Fruit fly (Drosophila melanogaster) whole organism, embryonic: Measurements from ENCODE around the gene CG7530.

ENCODE experiments used
- Ada2b ChIP-seq: fragments of 200-800 bp; sonication (Bioruptor generic); IDR thresholded peaks from 2 replicates; pipeline ENCODE4 v1.3.6; 2022; ENCODE audit warnings: missing biosample characterization, missing genetic modification characterization
- Awh ChIP-seq: fragments of 200-800 bp; sonication (Bioruptor generic); IDR thresholded peaks from 2 replicates; pipeline ENCODE4, ENCODE4 v1.3.6; 2022; ENCODE audit warnings: missing biosample characterization, missing genetic modification characterization
- CG10366 ChIP-seq: fragments of 200-800 bp; sonication (Bioruptor generic); IDR thresholded peaks from 2 replicates; pipeline ENCODE4 v1.3.6; 2022; ENCODE audit warnings: missing biosample characterization, missing genetic modification characterization
- CG12236 ChIP-seq: fragments of 200-800 bp; sonication (Bioruptor generic); optimal IDR thresholded peaks from 2 replicates; lab custom pipeline; 2016; ENCODE audit warnings: missing biosample characterization, missing genetic modification characterization
- CG13296 ChIP-seq: fragments of 200-800 bp; sonication (Bioruptor generic); optimal IDR thresholded peaks from 3 replicates; lab custom pipeline; 2018; ENCODE audit warnings: missing biosample characterization, mild to moderate bottlenecking, missing genetic modification characterization
- CG14667 ChIP-seq: fragments of 200-800 bp; sonication (Bioruptor generic); IDR thresholded peaks from 2 replicates; pipeline ENCODE4 v1.3.6; 2022; ENCODE audit warnings: missing biosample characterization, missing genetic modification characterization
- CG14965 ChIP-seq: fragments of 200-800 bp; sonication (Bioruptor generic); optimal IDR thresholded peaks from 2 replicates; lab custom pipeline; 2016; ENCODE audit warnings: missing biosample characterization, missing genetic modification characterization, borderline replicate concordance
- CG15011 ChIP-seq: fragments of 200-800 bp; sonication (Bioruptor generic); optimal IDR thresholded peaks from 3 replicates; lab custom pipeline; 2018; ENCODE audit warnings: missing biosample characterization, mild to moderate bottlenecking, missing genetic modification characterization
- CG1529 ChIP-seq: fragments of 200-800 bp; sonication (Bioruptor generic); optimal IDR thresholded peaks from 3 replicates; lab custom pipeline; 2018; ENCODE audit warnings: missing biosample characterization, missing genetic modification characterization
- CG15601 ChIP-seq: fragments of 200-800 bp; sonication (Bioruptor generic); optimal IDR thresholded peaks from 3 replicates; lab custom pipeline; 2019; ENCODE audit warnings: missing biosample characterization, mild to moderate bottlenecking, missing genetic modification characterization, moderate library complexity
- CG1602 ChIP-seq: fragments of 200-800 bp; sonication (Bioruptor generic); optimal IDR thresholded peaks from 3 replicates; lab custom pipeline; 2016; ENCODE audit warnings: missing biosample characterization, missing genetic modification characterization
- CG16779 ChIP-seq: fragments of 200-800 bp; sonication (Bioruptor generic); IDR thresholded peaks from 2 replicates; pipeline ENCODE4 v1.3.6; 2022; ENCODE audit warnings: missing biosample characterization, missing genetic modification characterization
- CG17612 ChIP-seq: fragments of 200-800 bp; sonication (Bioruptor generic); IDR thresholded peaks from 2 replicates; pipeline ENCODE4 v1.3.6; 2022; ENCODE audit warnings: missing biosample characterization, missing genetic modification characterization
- CG2120 ChIP-seq: fragments of 200-800 bp; sonication (Bioruptor generic); optimal IDR thresholded peaks from 3 replicates; lab custom pipeline; 2016; ENCODE audit warnings: missing biosample characterization, missing genetic modification characterization
- CG2875 ChIP-seq: fragments of 200-800 bp; sonication (Bioruptor generic); optimal IDR thresholded peaks from 2 replicates; lab custom pipeline; 2017; ENCODE audit warnings: missing biosample characterization, mild to moderate bottlenecking, missing genetic modification characterization, missing genetic modification reagents
- CG30020 ChIP-seq: fragments of 200-800 bp; optimal IDR thresholded peaks from 2 replicates; lab custom pipeline; 2019; ENCODE audit warnings: missing biosample characterization, mild to moderate bottlenecking, missing genetic modification characterization, moderate library complexity
- CG3847 ChIP-seq: fragments of 200-800 bp; sonication (Bioruptor generic); IDR thresholded peaks from 2 replicates; pipeline ENCODE4 v1.3.6; 2022; ENCODE audit warnings: missing biosample characterization, missing genetic modification characterization
- CG4360 ChIP-seq: fragments of 200-800 bp; sonication (Bioruptor generic); IDR thresholded peaks from 2 replicates; pipeline ENCODE4 v1.3.6; 2022; ENCODE audit warnings: missing biosample characterization, missing genetic modification characterization
- CG4424 ChIP-seq: fragments of 200-800 bp; sonication (Bioruptor generic); optimal IDR thresholded peaks from 3 replicates; lab custom pipeline; 2016; ENCODE audit warnings: missing biosample characterization, missing genetic modification characterization
- CG7963 ChIP-seq: fragments of 200-800 bp; sonication (Bioruptor generic); IDR thresholded peaks from 3 replicates; pipeline ENCODE4 v1.3.6; 2022; ENCODE audit warnings: missing biosample characterization, missing genetic modification characterization; ENCODE audit not compliant: partially characterized antibody
- CG7987 ChIP-seq: fragments of 200-800 bp; sonication (Bioruptor generic); optimal IDR thresholded peaks from 2 replicates; lab custom pipeline; 2018; ENCODE audit warnings: missing biosample characterization, mild to moderate bottlenecking, missing genetic modification characterization, moderate library complexity
- CG8089 ChIP-seq: fragments of 200-800 bp; sonication (Bioruptor generic); optimal IDR thresholded peaks from 3 replicates; lab custom pipeline; 2016; ENCODE audit warnings: missing biosample characterization, missing genetic modification characterization
- CG9437 ChIP-seq: fragments of 200-800 bp; sonication (Bioruptor generic); optimal IDR thresholded peaks from 2 replicates; lab custom pipeline; 2018; ENCODE audit warnings: missing biosample characterization, mild to moderate bottlenecking, missing genetic modification characterization
- CG9609 ChIP-seq: fragments of 200-800 bp; sonication (Bioruptor generic); optimal IDR thresholded peaks from 3 replicates; lab custom pipeline; 2016; ENCODE audit warnings: missing biosample characterization, missing genetic modification characterization
- Fer2 ChIP-seq: fragments of 200-800 bp; sonication (Bioruptor generic); optimal IDR thresholded peaks from 2 replicates; lab custom pipeline; 2018; ENCODE audit warnings: missing biosample characterization, mild to moderate bottlenecking, missing genetic modification characterization, moderate library complexity
- GATAe ChIP-seq: fragments of 200-800 bp; sonication (Bioruptor generic); conservative IDR thresholded peaks from 2 replicates; pipeline ENCODE4 v1.3.6; 2022; ENCODE audit warnings: missing biosample characterization, missing genetic modification characterization
- Meics ChIP-seq: fragments of 200-800 bp; sonication (Bioruptor generic); optimal IDR thresholded peaks from 2 replicates; lab custom pipeline; 2017; ENCODE audit warnings: missing biosample characterization, mild to moderate bottlenecking, missing genetic modification characterization
- Nf-YA ChIP-seq: fragments of 200-800 bp; sonication (Bioruptor generic); IDR thresholded peaks from 2 replicates; pipeline ENCODE4 v1.3.6; 2022; ENCODE audit warnings: missing biosample characterization, missing genetic modification characterization
- NfI ChIP-seq: fragments of 200-800 bp; sonication (Bioruptor generic); optimal IDR thresholded peaks from 3 replicates; lab custom pipeline; 2018; ENCODE audit warnings: missing biosample characterization, mild to moderate bottlenecking, missing genetic modification characterization, moderate library complexity
- Rfx ChIP-seq: fragments of 200-800 bp; sonication (Bioruptor generic); IDR thresholded peaks from 2 replicates; pipeline ENCODE4 v1.3.6; 2022; ENCODE audit warnings: missing biosample characterization, missing genetic modification characterization
- al ChIP-seq: fragments of 200-800 bp; sonication (Bioruptor generic); IDR thresholded peaks from 2 replicates; pipeline ENCODE4 v1.3.6; 2022; ENCODE audit warnings: missing biosample characterization, missing genetic modification characterization
- bowl ChIP-seq: fragments of 200-800 bp; sonication (Bioruptor generic); IDR thresholded peaks from 2 replicates; pipeline ENCODE4 v1.3.6; 2022; ENCODE audit warnings: missing biosample characterization, missing genetic modification characterization
- chm ChIP-seq: fragments of 200-800 bp; sonication (Bioruptor generic); IDR thresholded peaks from 2 replicates; pipeline ENCODE4 v1.3.6; 2022; ENCODE audit warnings: missing biosample characterization, missing genetic modification characterization
- chn ChIP-seq: fragments of 200-800 bp; sonication (Bioruptor generic); optimal IDR thresholded peaks from 2 replicates; lab custom pipeline; 2016; ENCODE audit warnings: missing biosample characterization, missing genetic modification characterization
- crp ChIP-seq, 2 experiments: fragments of 200-800 bp; sonication (Bioruptor generic); optimal IDR thresholded peaks; 2 replicates in 1 of 2; 3 replicates in 1 of 2; lab custom pipeline; 2017; ENCODE audit warnings: missing biosample characterization in 2 of 2, missing genetic modification characterization in 2 of 2, mild to moderate bottlenecking in 1 of 2, moderate library complexity in 1 of 2
- dati ChIP-seq: fragments of 200-800 bp; sonication (Bioruptor generic); IDR thresholded peaks from 2 replicates; pipeline ENCODE4 v1.3.6; 2022; ENCODE audit warnings: missing biosample characterization, missing genetic modification characterization
- exex ChIP-seq: fragments of 200-800 bp; sonication (Bioruptor generic); optimal IDR thresholded peaks from 4 replicates; lab custom pipeline; 2018; ENCODE audit warnings: missing biosample characterization, mild to moderate bottlenecking, missing genetic modification characterization, moderate library complexity
- grn ChIP-seq: fragments of 200-800 bp; sonication (Bioruptor generic); optimal IDR thresholded peaks from 3 replicates; lab custom pipeline; 2017; ENCODE audit warnings: missing biosample characterization, missing genetic modification characterization
- gsb ChIP-seq: fragments of 200-800 bp; sonication (Bioruptor generic); IDR thresholded peaks from 2 replicates; pipeline ENCODE4 v1.3.6; 2022; ENCODE audit warnings: missing biosample characterization, missing genetic modification characterization
- gsb-n ChIP-seq: fragments of 200-800 bp; sonication (Bioruptor generic); optimal IDR thresholded peaks from 3 replicates; lab custom pipeline; 2018; ENCODE audit warnings: missing biosample characterization, mild to moderate bottlenecking, missing genetic modification characterization
- lov ChIP-seq, 2 experiments: fragments of 200-800 bp in 1 of 2; fragments of >200 bp in 1 of 2; sonication (Bioruptor generic) in 1 of 2; IDR thresholded peaks in 1 of 2; optimal IDR thresholded peaks in 1 of 2; 2 replicates in 1 of 2; 3 replicates in 1 of 2; pipeline versions ENCODE4 v1.3.6 to Lab custom; 2017 to 2022; ENCODE audit warnings: missing biosample characterization in 1 of 2, missing genetic modification characterization in 1 of 2
- nom ChIP-seq: fragments of 200-800 bp; sonication (Bioruptor generic); optimal IDR thresholded peaks from 2 replicates; lab custom pipeline; 2017; ENCODE audit warnings: missing biosample characterization, missing genetic modification characterization, mild to moderate bottlenecking, moderate library complexity, missing genetic modification reagents
- oc ChIP-seq: fragments of 200-800 bp; sonication (Bioruptor generic); optimal IDR thresholded peaks from 2 replicates; lab custom pipeline; 2018; ENCODE audit warnings: missing biosample characterization, mild to moderate bottlenecking, missing genetic modification characterization, moderate library complexity
- pita ChIP-seq: fragments of 200-800 bp; sonication (Bioruptor generic); optimal IDR thresholded peaks from 2 replicates; lab custom pipeline; 2017; ENCODE audit warnings: missing biosample characterization, mild to moderate bottlenecking, missing genetic modification characterization
- sr ChIP-seq: fragments of 200-800 bp; sonication (Bioruptor generic); IDR thresholded peaks from 3 replicates; pipeline ENCODE4 v1.3.6; 2022; ENCODE audit warnings: missing biosample characterization, missing genetic modification characterization
- trem ChIP-seq: fragments of 200-800 bp; optimal IDR thresholded peaks from 3 replicates; lab custom pipeline; 2019; ENCODE audit warnings: missing biosample characterization, mild to moderate bottlenecking, missing genetic modification characterization, moderate library complexity
- tup ChIP-seq: fragments of 200-800 bp; sonication (Bioruptor generic); optimal IDR thresholded peaks from 2 replicates; lab custom pipeline; 2016; ENCODE audit warnings: missing biosample characterization, mild to moderate bottlenecking, missing genetic modification characterization, moderate library complexity
- z ChIP-seq: fragments of 200-800 bp; sonication (Bioruptor generic); IDR thresholded peaks from 3 replicates; pipeline ENCODE4 v1.3.6; 2022; ENCODE audit warnings: missing biosample characterization, missing genetic modification characterization

Gene CG7530

dm6 chr3R:14737894-14738860, 6.9 kb upstream of the CG7530 start (continued):
- TF ChIP-seq chn (peak; percentile 92), CG7987 (GFP tag; lab: Kevin White, UChicago) (peak; percentile 76), gsb-n (tag; lab: Kevin White, UChicago) (peak; percentile 91), grn (GFP tag; lab: Kevin White, UChicago) (peak; percentile 19), CG17612 (GFP tag; lab: Robert Waterston, UW) (peak; percentile 88), CG1529 (peak; percentile 93), sr (GFP tag; lab: Robert Waterston, UW) (peak; percentile 86; the same call in 2 of the 3 replicates), CG14667 (GFP tag; lab: Robert Waterston, UW) (peak; percentile 95; the same call in 1 of the 2 replicates), CG15011 (GFP tag; lab: Kevin White, UChicago) (peak; percentile 90), trem (peak; percentile 90), lov (optimal IDR thresholded peaks at IDR 0.05; lab: Kevin White, UChicago) (no peak), lov (GFP tag; IDR thresholded peaks at IDR 0.05; lab: Robert Waterston, UW) (peak; percentile 93), CG15601 (tag; lab: Kevin White, UChicago) (peak; percentile 88), CG7963 (GFP tag; lab: Robert Waterston, UW) (no peak), bowl (GFP tag; lab: Robert Waterston, UW) (peak; percentile 87), Nf-YA (GFP tag; lab: Robert Waterston, UW) (peak; percentile 92), CG16779 (GFP tag; lab: Robert Waterston, UW) (peak; percentile 95), Ada2b (GFP tag; lab: Robert Waterston, UW) (peak; percentile 97), nom (GFP tag; lab: Kevin White, UChicago) (peak; percentile 92), CG2875 (GFP tag; lab: Kevin White, UChicago) (peak; percentile 93), CG3847 (GFP tag; lab: Robert Waterston, UW) (peak; percentile 92), al (GFP tag; lab: Robert Waterston, UW) (peak; percentile 92), CG9609 (peak; percentile 88), CG2120 (GFP tag; lab: Kevin White, UChicago) (peak; percentile 95), crp (GFP tag; optimal IDR thresholded peaks at IDR 0.05; lab: Kevin White, UChicago) (peak in 1 of 2 experiments; percentile 67), dati (peak; percentile 78), pita (no peak), CG4360 (GFP tag; lab: Robert Waterston, UW) (peak; percentile 81), CG12236 (peak; percentile 89), GATAe (GFP tag; lab: Robert Waterston, UW) (peak; percentile 76), CG30020 (tag; lab: Kevin White, UChicago) (peak; percentile 58), CG8089 (GFP tag; lab: Kevin White, UChicago) (peak; percentile 89), CG1602 (GFP tag; lab: Kevin White, UChicago) (peak; percentile 93), CG4424 (GFP tag; lab: Kevin White, UChicago) (peak; percentile 92), CG9437 (GFP tag; lab: Kevin White, UChicago) (peak; percentile 83), chm (GFP tag; lab: Robert Waterston, UW) (peak; percentile 95), tup (GFP tag; lab: Kevin White, UChicago) (peak; percentile 76), z (GFP tag; lab: Robert Waterston, UW) (peak; percentile 60; the same call in 2 of the 3 replicates), Awh (GFP tag; lab: Robert Waterston, UW) (peak; percentile 94), CG10366 (GFP tag; lab: Robert Waterston, UW) (peak; percentile 95), Rfx (GFP tag; lab: Robert Waterston, UW) (peak; percentile 97), Fer2 (peak; percentile 74), exex (tag; lab: Kevin White, UChicago) (no peak), CG13296 (peak; percentile 81), NfI (peak; percentile 94), CG14965 (peak; percentile 75), oc (tag; lab: Kevin White, UChicago) (peak; percentile 94), gsb (GFP tag; lab: Robert Waterston, UW) (peak; percentile 91), Meics (GFP tag; lab: Kevin White, UChicago) (peak; percentile 92)
